Fruit fly (Drosophila melanogaster): ENCODE measurements around the gene Tgs1.
A peak's percentile ranks its signal among the peaks of the same experiment; 100 is the strongest.

dm6 chr3R:18220211-18220749 is 35.0 kb upstream of the Tgs1 start, which contains the start of the genes CG7988 and CG7183:
- TF ChIP-seq Hr4 (GFP tag; optimal IDR thresholded peaks at IDR 0.05) (peak; percentile 98), CG6854 (GFP tag; optimal IDR thresholded peaks at IDR 0.05) (peak; percentile 84), ss (GFP tag; optimal IDR thresholded peaks at IDR 0.05) (peak; percentile 86 to 95), CG11294 (GFP tag; IDR thresholded peaks at IDR 0.05) (peak; percentile 97), CG4318 (GFP tag; optimal IDR thresholded peaks at IDR 0.05) (no peak), CG1621 (tag; optimal IDR thresholded peaks at IDR 0.05) (peak; percentile 94), fkh (GFP tag; optimal IDR thresholded peaks at IDR 0.05) (peak; percentile 98), Eip78C (GFP tag) (peak; percentile 99), CG32006 (GFP tag; optimal IDR thresholded peaks at IDR 0.05) (peak; percentile 98), CG6276 (GFP tag; optimal IDR thresholded peaks at IDR 0.05) (peak; percentile 88), CG15336 (GFP tag; IDR thresholded peaks at IDR 0.05) (peak; percentile 97), svp (GFP tag) (peak; percentile 99), Eip93F (GFP tag; optimal IDR thresholded peaks at IDR 0.05) (peak; percentile 82)
